Worm (Caenorhabditis elegans): ENCODE results near the gene Y37H2A.13.

Gene Y37H2A.13

DNA sequence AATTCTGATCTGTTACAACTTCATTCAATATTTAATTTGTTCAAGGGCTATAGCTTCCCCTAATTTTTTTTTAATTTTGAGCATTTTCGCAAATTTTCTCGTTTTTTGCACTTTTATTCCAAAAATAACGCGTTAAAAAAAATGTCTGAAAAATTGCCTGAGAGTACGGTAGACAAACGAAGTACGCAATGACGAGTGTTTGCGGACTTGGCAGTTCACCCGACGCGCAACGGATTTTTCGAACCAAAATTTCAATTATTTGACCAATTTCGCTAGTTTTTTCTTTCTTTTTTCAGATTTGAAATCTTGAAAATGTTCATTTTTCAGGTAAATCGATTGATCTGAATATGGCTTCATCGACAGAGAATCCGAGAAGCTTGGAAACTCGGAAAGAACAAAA, 15.5 kb upstream of the Y37H2A.13 start, which contains the start of gene fbxa-211:
TSS of gene fbxa-211 (plus strand) at position 328 of the 400 bp plus-strand sequence.
- no peak for TF ChIP-seq F13C5.2 (tag; optimal IDR thresholded peaks at IDR 0.05)
- no peak for TF ChIP-seq hmbx-1 (tag; optimal IDR thresholded peaks at IDR 0.05)
- no peak for TF ChIP-seq ama-1 (optimal IDR thresholded peaks at IDR 0.05)

DNA sequence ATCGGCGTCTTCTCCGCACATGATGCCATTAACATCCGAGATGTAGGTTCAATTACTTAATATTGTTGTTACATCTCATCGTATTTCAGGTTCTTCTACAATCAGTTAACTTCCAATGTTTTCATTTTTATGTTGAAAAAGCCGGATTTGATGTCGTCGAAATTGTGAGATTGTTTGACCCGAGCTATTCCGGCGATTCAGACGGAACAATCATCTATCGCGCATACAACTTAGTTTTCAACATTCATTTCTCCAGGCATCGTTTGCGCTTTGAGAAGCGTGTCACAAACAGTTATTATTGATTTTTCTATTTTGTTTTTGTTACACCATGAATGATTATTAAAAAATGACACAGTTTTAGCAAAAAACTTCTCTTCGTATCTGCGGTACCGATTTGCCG, 14.1 kb upstream of the Y37H2A.13 start:
- TF ChIP-seq ama-1 (optimal IDR thresholded peaks at IDR 0.05) (no peak), hmg-4 (GFP tag; optimal IDR thresholded peaks at IDR 0.05) (no peak), scrt-1 (GFP tag; IDR thresholded peaks at IDR 0.05) (no peak), aly-1 (tag; optimal IDR thresholded peaks at IDR 0.05) (no peak), tbx-37 (GFP tag; conservative IDR thresholded peaks at IDR 0.05) (no peak), tra-4 (tag; optimal IDR thresholded peaks at IDR 0.05) (no peak)

DNA sequence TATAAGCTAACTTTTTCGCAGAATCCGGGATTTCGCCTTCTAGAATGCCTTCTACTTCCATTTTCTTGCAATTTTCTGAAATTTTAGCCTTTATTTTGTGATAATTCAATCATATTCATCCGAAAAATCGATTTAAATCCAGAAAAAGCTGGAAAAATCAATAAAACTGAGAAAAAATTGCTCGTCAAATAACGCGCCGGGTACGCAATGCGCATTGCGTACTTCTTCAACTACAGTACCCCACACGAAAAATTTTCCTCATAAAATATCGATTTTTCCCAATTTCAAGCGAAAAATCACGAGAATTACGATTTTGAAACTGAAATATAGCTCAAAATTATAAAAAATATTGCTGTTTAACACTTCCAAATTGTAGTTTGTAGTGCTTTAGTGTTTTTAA, 11.6 kb upstream of the Y37H2A.13 start, which contains the start of gene Y37H2A.12:
TSS of gene Y37H2A.12 (minus strand) at position 81 of the 400 bp plus-strand sequence.
- TF ChIP-seq aly-1 (tag; optimal IDR thresholded peaks at IDR 0.05) = no peak
- TF ChIP-seq tbx-11 (GFP tag; IDR thresholded peaks at IDR 0.05) = no peak
- TF ChIP-seq sea-1 (GFP tag; conservative IDR thresholded peaks at IDR 0.05) = no peak
- TF ChIP-seq B0310.2 (tag; optimal IDR thresholded peaks at IDR 0.05) = no peak
- no peak for TF ChIP-seq ama-1 (optimal IDR thresholded peaks at IDR 0.05)
- TF ChIP-seq flt-1 (GFP tag; IDR thresholded peaks at IDR 0.05) = no peak
- TF ChIP-seq hmg-4 (GFP tag; optimal IDR thresholded peaks at IDR 0.05) = no peak
- no peak for TF ChIP-seq hmbx-1 (tag; optimal IDR thresholded peaks at IDR 0.05)
- no peak for TF ChIP-seq ceh-13 (GFP tag; optimal IDR thresholded peaks at IDR 0.05)
- TF ChIP-seq tra-4 (tag; optimal IDR thresholded peaks at IDR 0.05) = no peak
- TF ChIP-seq tbx-37 (GFP tag; conservative IDR thresholded peaks at IDR 0.05) = no peak
- TF ChIP-seq ets-7 (tag; optimal IDR thresholded peaks at IDR 0.05) = no peak
- TF ChIP-seq hnd-1 (tag; optimal IDR thresholded peaks at IDR 0.05) = no peak
- TF ChIP-seq F13C5.2 (tag; optimal IDR thresholded peaks at IDR 0.05) = no peak

DNA sequence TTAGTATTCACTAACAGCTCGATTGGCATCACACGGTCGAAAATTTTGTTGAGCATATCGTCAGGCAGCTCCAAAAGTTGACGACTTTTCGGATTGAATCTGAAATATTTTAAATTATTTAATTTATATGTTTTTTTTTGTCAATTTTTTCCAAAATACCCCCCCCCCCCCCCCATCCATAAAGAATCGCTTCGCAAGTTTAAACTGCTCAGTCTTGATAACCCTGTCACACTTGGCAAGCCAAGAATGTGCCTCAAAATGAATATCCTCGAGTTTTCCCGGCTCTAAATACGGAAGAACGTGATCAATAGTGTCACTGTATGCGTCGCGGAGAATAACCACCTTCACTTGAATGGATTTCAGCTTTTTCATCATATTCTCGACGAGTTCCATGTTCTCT, 9.5 kb upstream of the Y37H2A.13 start, which contains the start of gene Y37H2A.18:
TSS of gene Y37H2A.18 (minus strand) at position 101 of the 400 bp plus-strand sequence.
- no peak for TF ChIP-seq ceh-13 (GFP tag; optimal IDR thresholded peaks at IDR 0.05)

DNA sequence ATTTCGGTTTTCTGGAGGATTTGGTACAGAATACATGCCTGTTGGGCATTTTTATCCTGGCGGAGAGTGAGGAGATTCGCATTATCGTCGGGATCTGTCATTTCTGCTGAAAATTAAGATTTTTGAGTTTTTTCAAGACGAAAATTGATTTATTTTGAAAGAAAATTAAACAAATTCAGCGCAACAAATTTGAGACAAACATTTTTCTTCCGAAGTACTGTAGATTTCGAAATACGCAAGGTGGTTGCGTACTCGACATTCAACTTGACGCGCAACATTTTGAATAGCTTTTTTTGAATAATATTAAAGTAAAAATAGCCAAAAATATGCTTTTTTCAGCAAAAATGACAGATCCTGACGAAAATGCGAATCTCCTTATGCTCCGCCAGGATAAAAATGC, 8.3 kb upstream of the Y37H2A.13 start, which contains the start of gene Y37H2A.7:
TSS of gene Y37H2A.7 (minus strand) at position 101 of the 400 bp plus-strand sequence.
- no peak for TF ChIP-seq tra-4 (tag; optimal IDR thresholded peaks at IDR 0.05)
- TF ChIP-seq scrt-1 (GFP tag; IDR thresholded peaks at IDR 0.05) = no peak
- no peak for TF ChIP-seq aly-1 (tag; optimal IDR thresholded peaks at IDR 0.05)
- TF ChIP-seq tbx-11 (GFP tag; IDR thresholded peaks at IDR 0.05) = no peak
- no peak for TF ChIP-seq ceh-36 (tag; optimal IDR thresholded peaks at IDR 0.05)
- TF ChIP-seq sea-1 (GFP tag; conservative IDR thresholded peaks at IDR 0.05) = no peak
- no peak for TF ChIP-seq hnd-1 (tag; optimal IDR thresholded peaks at IDR 0.05)
- TF ChIP-seq ceh-13 (GFP tag; optimal IDR thresholded peaks at IDR 0.05) = no peak
- TF ChIP-seq hmbx-1 (tag; optimal IDR thresholded peaks at IDR 0.05) = no peak
- TF ChIP-seq ets-7 (tag; optimal IDR thresholded peaks at IDR 0.05) = no peak
- TF ChIP-seq ama-1 (optimal IDR thresholded peaks at IDR 0.05) = no peak
- TF ChIP-seq pes-1 (GFP tag; IDR thresholded peaks at IDR 0.05) = no peak
- TF ChIP-seq tbx-37 (GFP tag; conservative IDR thresholded peaks at IDR 0.05) = no peak
- TF ChIP-seq flt-1 (GFP tag; IDR thresholded peaks at IDR 0.05) = no peak
- TF ChIP-seq F13C5.2 (tag; optimal IDR thresholded peaks at IDR 0.05) = no peak
- no peak for TF ChIP-seq hmg-4 (GFP tag; optimal IDR thresholded peaks at IDR 0.05)
- no peak for TF ChIP-seq B0310.2 (tag; optimal IDR thresholded peaks at IDR 0.05)

DNA sequence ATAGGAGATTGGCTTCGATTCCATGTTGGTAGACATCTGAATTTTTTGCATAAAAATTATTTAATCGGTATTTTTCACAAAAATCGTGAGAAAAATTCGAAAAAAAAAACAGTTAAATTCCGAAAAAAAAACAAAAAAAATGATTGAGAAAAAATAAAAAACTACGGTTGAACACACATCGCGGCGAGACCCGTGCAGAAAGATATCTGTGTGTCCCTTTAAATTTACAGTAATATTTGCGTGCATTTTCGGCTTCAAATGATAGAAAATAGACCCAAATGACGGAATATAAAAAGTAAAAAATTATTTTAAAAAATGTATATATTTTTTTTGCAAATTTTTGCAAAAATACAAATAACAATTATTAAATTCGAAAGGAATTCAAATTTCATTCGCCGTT, 5.0 kb upstream of the Y37H2A.13 start:
- TF ChIP-seq aly-1 (tag; optimal IDR thresholded peaks at IDR 0.05) (no peak), hnd-1 (tag; optimal IDR thresholded peaks at IDR 0.05) (no peak), hmbx-1 (tag; optimal IDR thresholded peaks at IDR 0.05) (no peak), flt-1 (GFP tag; IDR thresholded peaks at IDR 0.05) (no peak)

DNA sequence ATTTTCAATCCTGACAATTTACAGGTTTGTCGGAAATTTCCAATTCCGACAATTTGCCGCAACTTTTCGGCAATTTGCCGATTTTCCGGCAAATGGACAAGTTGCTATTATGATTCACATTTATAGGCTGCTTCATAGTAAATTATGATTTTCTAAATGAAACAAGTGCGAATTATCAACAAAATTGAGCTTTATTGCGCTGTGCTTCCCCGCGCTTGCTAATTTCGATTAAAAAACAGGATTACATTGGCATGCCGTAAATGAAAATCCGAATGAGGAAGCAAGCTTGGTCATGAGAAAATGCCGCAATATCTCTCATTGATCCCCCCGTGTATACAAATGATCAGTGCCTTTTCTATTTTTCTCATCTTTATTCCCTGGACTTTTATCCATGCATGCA, 4.0 kb upstream of the Y37H2A.13 start, which contains the start of gene Y37H2A.10:
TSS of gene Y37H2A.10 (plus strand) at position 301 of the 400 bp plus-strand sequence.
- no peak for TF ChIP-seq pes-1 (GFP tag; IDR thresholded peaks at IDR 0.05)
- no peak for TF ChIP-seq hmg-4 (GFP tag; optimal IDR thresholded peaks at IDR 0.05)
- TF ChIP-seq tbx-11 (GFP tag; IDR thresholded peaks at IDR 0.05) = no peak
- no peak for TF ChIP-seq ceh-36 (tag; optimal IDR thresholded peaks at IDR 0.05)
- no peak for TF ChIP-seq F13C5.2 (tag; optimal IDR thresholded peaks at IDR 0.05)
- no peak for TF ChIP-seq ceh-13 (GFP tag; optimal IDR thresholded peaks at IDR 0.05)
- no peak for TF ChIP-seq sea-1 (GFP tag; conservative IDR thresholded peaks at IDR 0.05)
- no peak for TF ChIP-seq flt-1 (GFP tag; IDR thresholded peaks at IDR 0.05)
- no peak for TF ChIP-seq ama-1 (optimal IDR thresholded peaks at IDR 0.05)
- no peak for TF ChIP-seq hmbx-1 (tag; optimal IDR thresholded peaks at IDR 0.05)
- TF ChIP-seq ets-7 (tag; optimal IDR thresholded peaks at IDR 0.05) = no peak
- no peak for TF ChIP-seq tbx-37 (GFP tag; conservative IDR thresholded peaks at IDR 0.05)
- TF ChIP-seq B0310.2 (tag; optimal IDR thresholded peaks at IDR 0.05) = no peak

DNA sequence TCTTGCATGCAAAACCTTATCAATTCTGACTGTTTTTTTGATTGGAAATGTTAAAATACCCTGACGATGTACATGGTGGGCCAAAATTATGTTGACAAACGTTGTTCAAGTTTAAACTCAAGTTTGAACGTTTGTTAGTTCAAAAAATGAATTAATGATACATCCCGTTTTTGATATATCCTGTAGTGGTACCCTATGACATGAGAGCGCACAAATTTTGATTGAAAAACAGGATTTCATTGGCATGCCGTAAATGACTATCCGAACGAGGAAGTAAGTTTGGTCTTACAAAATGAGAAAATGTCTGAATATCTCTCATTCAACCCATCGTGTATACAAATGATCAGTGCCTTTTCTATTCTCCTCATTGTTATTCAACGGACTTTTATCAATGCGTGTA, 1.5 kb upstream of the Y37H2A.13 start, which contains the start of gene Y37H2A.11:
TSS of gene Y37H2A.11 (plus strand) at position 301 of the 400 bp plus-strand sequence.
- TF ChIP-seq flt-1 (GFP tag; IDR thresholded peaks at IDR 0.05) (no peak), scrt-1 (GFP tag; IDR thresholded peaks at IDR 0.05) (no peak), ceh-13 (GFP tag; optimal IDR thresholded peaks at IDR 0.05) (no peak), pes-1 (GFP tag; IDR thresholded peaks at IDR 0.05) (no peak), hmbx-1 (tag; optimal IDR thresholded peaks at IDR 0.05) (no peak), hnd-1 (tag; optimal IDR thresholded peaks at IDR 0.05) (no peak), ama-1 (optimal IDR thresholded peaks at IDR 0.05) (no peak), F13C5.2 (tag; optimal IDR thresholded peaks at IDR 0.05) (no peak), tbx-37 (GFP tag; conservative IDR thresholded peaks at IDR 0.05) (no peak), aly-1 (tag; optimal IDR thresholded peaks at IDR 0.05) (no peak), tbx-11 (GFP tag; IDR thresholded peaks at IDR 0.05) (no peak), tra-4 (tag; optimal IDR thresholded peaks at IDR 0.05) (no peak), sea-1 (GFP tag; conservative IDR thresholded peaks at IDR 0.05) (no peak)
